Fruit fly (Drosophila melanogaster): Measurements from ENCODE around the gene CG43085.

DNA sequence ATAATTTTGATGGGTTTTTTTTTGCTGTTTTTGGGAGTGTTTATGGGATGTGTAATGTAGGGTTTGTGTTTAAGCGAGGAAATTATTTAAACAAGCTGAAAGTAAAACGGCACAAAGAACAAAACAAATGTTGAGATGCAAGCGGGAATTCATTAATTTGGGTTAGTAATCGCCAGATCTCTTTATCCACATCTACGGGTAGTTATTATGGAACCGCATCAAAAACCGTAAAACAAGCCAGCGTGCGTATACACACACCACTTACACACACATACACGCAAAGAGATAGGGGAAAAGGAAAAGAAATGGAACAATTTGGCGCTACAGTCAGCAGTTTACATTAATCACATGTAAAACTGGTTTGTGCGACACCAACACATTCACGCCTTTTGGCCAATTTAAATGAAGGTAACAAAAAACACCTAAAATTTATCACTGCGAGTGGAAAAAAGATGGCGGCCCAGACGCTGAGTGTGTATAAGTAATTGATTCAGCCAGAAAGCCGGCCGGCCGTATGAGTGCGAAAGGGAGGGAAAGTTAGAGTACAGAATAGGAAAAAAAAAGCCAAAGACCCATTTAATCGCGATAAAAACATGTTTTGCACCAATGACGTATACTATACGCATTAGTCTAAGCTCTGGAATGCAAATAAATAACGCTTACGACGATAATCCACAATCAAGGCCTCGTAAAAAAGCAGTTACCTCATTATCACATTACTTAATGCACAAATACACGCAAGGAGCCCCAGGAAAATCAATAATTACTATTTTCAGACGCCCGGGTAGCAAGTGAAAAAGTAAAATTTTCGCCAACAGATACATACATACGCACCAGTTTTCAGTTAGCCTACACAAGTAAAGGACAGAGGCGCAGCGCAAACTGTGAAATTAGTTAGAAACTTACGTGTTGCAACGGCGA, 2.3 kb downstream of the CG43085 start:
- TF ChIP-seq EcR (GFP tag; optimal IDR thresholded peaks at IDR 0.05) = no peak
- TF ChIP-seq psq (optimal IDR thresholded peaks at IDR 0.05) = no peak
- TF ChIP-seq Dll (optimal IDR thresholded peaks at IDR 0.05) = no peak
- TF ChIP-seq CG8478 (optimal IDR thresholded peaks at IDR 0.05) = no peak
- TF ChIP-seq usp (GFP tag; optimal IDR thresholded peaks at IDR 0.05) = no peak

Data from whole organism.